Fruit fly (Drosophila melanogaster) S2 (cell line): ENCODE results near the gene Cyfip.

Source experiments
- CG8478 ChIP-seq: fragments of >200 bp; optimal IDR thresholded peaks from 2 replicates; lab custom pipeline; 2018
- CTCF ChIP-seq, 2 experiments: fragments of >200 bp; optimal IDR thresholded peaks; 2 replicates each; lab custom pipeline; 2018

DNA sequence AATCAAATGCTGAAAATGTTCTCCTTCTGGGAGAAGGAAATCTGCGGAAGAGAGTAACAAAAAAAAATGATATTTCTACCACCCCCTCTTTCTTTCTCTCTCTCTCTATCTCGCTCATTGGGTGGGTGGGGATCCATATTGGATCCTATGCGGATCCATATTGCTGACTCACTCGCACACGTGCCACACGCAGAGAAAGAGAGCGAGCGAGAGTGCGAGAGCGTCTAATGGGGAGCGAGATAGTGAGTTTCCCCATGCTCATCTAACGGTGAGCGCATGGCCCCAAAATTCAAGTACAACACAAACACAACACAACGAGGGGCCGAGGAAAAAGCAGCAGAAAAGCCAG, 46.4 kb upstream of the Cyfip start:
- TF ChIP-seq CTCF (optimal IDR thresholded peaks at IDR 0.05; lab: Kevin White, UChicago), result no peak
- TF ChIP-seq CG8478, result no peak
